Worm (Caenorhabditis elegans) whole organism, L4 larva: ENCODE data around the gene twk-12.

Experiments
- jun-1 ChIP-seq: fragments of 150-350 bp; optimal IDR thresholded peaks from 2 replicates; lab custom pipeline; 2014; ENCODE audit warnings: missing biosample characterization, missing genetic modification reagents, missing genetic modification characterization
- lin-39 ChIP-seq: fragments of 150-350 bp; optimal IDR thresholded peaks from 2 replicates; lab custom pipeline; 2014; ENCODE audit warnings: missing biosample characterization, missing genetic modification reagents, missing genetic modification characterization
- nhr-11 ChIP-seq: fragments of 150-350 bp; optimal IDR thresholded peaks from 2 replicates; lab custom pipeline; 2014; ENCODE audit warnings: missing biosample characterization, missing genetic modification characterization
- pha-4 ChIP-seq, 2 experiments: fragments of 150-350 bp in 1 of 2; fragments of 200-800 bp in 1 of 2; sonication (Bioruptor generic) in 1 of 2; IDR thresholded peaks in 1 of 2; optimal IDR thresholded peaks in 1 of 2; 2 replicates each; pipeline versions ENCODE4 v1.3.6 to Lab custom; 2014 to 2022; ENCODE audit warnings: missing genetic modification characterization in 2 of 2, missing genetic modification reagents in 2 of 2, missing biosample characterization in 1 of 2, missing compliant biosample characterization in 1 of 2
- pqm-1 ChIP-seq: sonication (generic microtip); optimal IDR thresholded peaks from 2 replicates; lab custom pipeline; 2017; ENCODE audit warnings: missing biosample characterization, missing genetic modification characterization
- rbr-2 ChIP-seq: sonication (generic microtip); optimal IDR thresholded peaks from 2 replicates; lab custom pipeline; 2016; ENCODE audit warnings: missing genotype, missing genetic modification characterization, missing compliant biosample characterization
- vab-7 ChIP-seq: fragments of 200-800 bp; sonication (Bioruptor generic); IDR thresholded peaks from 2 replicates; pipeline ENCODE4 v1.3.6; 2022; ENCODE audit warnings: missing genetic modification reagents, missing genetic modification characterization, missing compliant biosample characterization
- ztf-11 ChIP-seq: fragments of 150-350 bp; optimal IDR thresholded peaks from 2 replicates; lab custom pipeline; 2014; ENCODE audit warnings: missing biosample characterization, missing genetic modification characterization

ce11 chrV:10715158-10716152 lies 48.1 kb downstream of the twk-12 start:
- TF ChIP-seq rbr-2 (tag; lab: Kevin White, UChicago): peak; percentile 79
- TF ChIP-seq pha-4 (GFP tag; IDR thresholded peaks at IDR 0.05; lab: Robert Waterston, UW): peak; percentile 92
- TF ChIP-seq pha-4 (tag; optimal IDR thresholded peaks at IDR 0.05; lab: Kevin White, UChicago): no peak
- no peak for TF ChIP-seq ztf-11
- peak; percentile 31 for TF ChIP-seq jun-1
- TF ChIP-seq lin-39: no peak
- TF ChIP-seq nhr-11 (tag; lab: Kevin White, UChicago): peak; percentile 90
- no peak for TF ChIP-seq pqm-1 (tag; lab: Kevin White, UChicago)
- TF ChIP-seq vab-7 (GFP tag; lab: Robert Waterston, UW): peak; percentile 90
